Worm (Caenorhabditis elegans) whole organism, L1 larva: ENCODE data around the gene immp-1.

Experiments
- C04F5.9 ChIP-seq: sonication (generic microtip); optimal IDR thresholded peaks from 2 replicates; lab custom pipeline; 2016; ENCODE audit warnings: missing genetic modification characterization, missing compliant biosample characterization
- F16B12.6 ChIP-seq: fragments of 150-350 bp; optimal IDR thresholded peaks from 2 replicates; lab custom pipeline; 2014; ENCODE audit warnings: missing biosample characterization, missing genetic modification characterization
- ceh-63 ChIP-seq: fragments of 200-800 bp; sonication (Bioruptor generic); optimal IDR thresholded peaks from 2 replicates; lab custom pipeline; 2018; ENCODE audit warnings: mild to moderate bottlenecking, missing genetic modification characterization, missing compliant biosample characterization
- ceh-88 ChIP-seq: fragments of 200-800 bp; sonication (Bioruptor generic); IDR thresholded peaks from 2 replicates; pipeline ENCODE4 v1.3.6; 2022; ENCODE audit warnings: missing genetic modification characterization, missing compliant biosample characterization
- ceh-90 ChIP-seq: sonication (generic microtip); optimal IDR thresholded peaks from 2 replicates; lab custom pipeline; 2016; ENCODE audit warnings: missing genetic modification characterization, missing compliant biosample characterization
- ces-1 ChIP-seq: fragments of 150-350 bp; optimal IDR thresholded peaks from 2 replicates; lab custom pipeline; 2014; ENCODE audit warnings: missing biosample characterization, missing genetic modification reagents, missing genetic modification characterization
- dpl-1 ChIP-seq, 3 experiments: fragments of 150-350 bp in 2 of 3; sonication (generic microtip) in 1 of 3; optimal IDR thresholded peaks; 2 replicates each; lab custom pipeline; 2014 to 2017; ENCODE audit warnings: missing biosample characterization in 3 of 3, missing genetic modification characterization in 3 of 3, missing genetic modification reagents in 3 of 3
- dsc-1 ChIP-seq: sonication (generic microtip); optimal IDR thresholded peaks from 2 replicates; lab custom pipeline; 2016; ENCODE audit warnings: mild to moderate bottlenecking, missing genetic modification characterization, missing compliant biosample characterization
- efl-1 ChIP-seq, 4 experiments: fragments of 150-350 bp; optimal IDR thresholded peaks in 3 of 4; peaks in 1 of 4; 1 replicate in 1 of 4; 2 replicates in 3 of 4; lab custom pipeline; 2014; ENCODE audit warnings: missing biosample characterization in 2 of 4, missing genetic modification characterization in 2 of 4, missing genetic modification reagents in 2 of 4
- efl-3 ChIP-seq: fragments of 200-800 bp; sonication (Bioruptor generic); optimal IDR thresholded peaks from 2 replicates; lab custom pipeline; 2018; ENCODE audit warnings: mild to moderate bottlenecking, missing genetic modification characterization, missing compliant biosample characterization
- egl-27 ChIP-seq, 2 experiments: fragments of 150-350 bp in 1 of 2; sonication (generic microtip); optimal IDR thresholded peaks; 3 replicates each; lab custom pipeline; 2017 to 2018; ENCODE audit warnings: missing biosample characterization in 2 of 2, missing genetic modification characterization in 2 of 2, missing genetic modification reagents in 2 of 2
- elt-3 ChIP-seq, 6 experiments: fragments of 150-350 bp in 1 of 6; sonication (generic microtip); optimal IDR thresholded peaks; 2 replicates each; lab custom pipeline; 2017 to 2018; ENCODE audit warnings: missing biosample characterization in 6 of 6, missing genetic modification characterization in 6 of 6, inconsistent platforms in 1 of 6
- ets-5 ChIP-seq: fragments of 200-800 bp; sonication (Bioruptor generic); IDR thresholded peaks from 2 replicates; pipeline ENCODE4 v1.3.6; 2022; ENCODE audit warnings: missing genetic modification characterization, missing compliant biosample characterization
- fkh-10 ChIP-seq: sonication (generic microtip); optimal IDR thresholded peaks from 2 replicates; lab custom pipeline; 2017; ENCODE audit warnings: missing biosample characterization, missing genetic modification reagents, missing genetic modification characterization
- hlh-17 ChIP-seq: fragments of 200-800 bp; sonication (Bioruptor generic); optimal IDR thresholded peaks from 2 replicates; lab custom pipeline; 2018; ENCODE audit warnings: missing genetic modification characterization, mild to moderate bottlenecking, missing compliant biosample characterization, moderate library complexity, borderline replicate concordance
- hlh-4 ChIP-seq: sonication (generic microtip); optimal IDR thresholded peaks from 2 replicates; lab custom pipeline; 2016; ENCODE audit warnings: mild to moderate bottlenecking, missing genetic modification characterization, missing compliant biosample characterization
- irx-1 ChIP-seq: sonication (generic microtip); optimal IDR thresholded peaks from 2 replicates; lab custom pipeline; 2016; ENCODE audit warnings: missing genetic modification characterization, missing compliant biosample characterization
- jun-1 ChIP-seq: fragments of 150-350 bp; optimal IDR thresholded peaks from 2 replicates; lab custom pipeline; 2014; ENCODE audit warnings: missing biosample characterization, missing genetic modification reagents, missing genetic modification characterization
- lin-35 ChIP-seq, 2 experiments: fragments of 150-350 bp; optimal IDR thresholded peaks; 2 replicates each; lab custom pipeline; 2014; ENCODE audit warnings: missing biosample characterization in 2 of 2, missing genetic modification characterization in 2 of 2, missing genetic modification reagents in 2 of 2
- lsy-2 ChIP-seq, 2 experiments: fragments of 150-350 bp; optimal IDR thresholded peaks; 2 replicates each; lab custom pipeline; 2014; ENCODE audit warnings: missing biosample characterization in 2 of 2, missing genetic modification characterization in 2 of 2
- mab-9 ChIP-seq: fragments of 200-800 bp; sonication (Bioruptor generic); IDR thresholded peaks from 2 replicates; pipeline ENCODE4 v1.3.6; 2022; ENCODE audit warnings: missing genetic modification reagents, missing genetic modification characterization, missing compliant biosample characterization
- mdl-1 ChIP-seq, 2 experiments: fragments of 150-350 bp; optimal IDR thresholded peaks; 2 replicates each; lab custom pipeline; 2014 to 2017; ENCODE audit warnings: missing biosample characterization in 2 of 2, missing genetic modification characterization in 2 of 2, inconsistent platforms in 1 of 2
- mef-2 ChIP-seq: fragments of 150-350 bp; optimal IDR thresholded peaks from 2 replicates; lab custom pipeline; 2014; ENCODE audit warnings: missing biosample characterization, missing genetic modification characterization
- nhr-19 ChIP-seq: fragments of 200-800 bp; sonication (Bioruptor generic); conservative IDR thresholded peaks from 2 replicates; pipeline ENCODE4 v1.3.6; 2022; ENCODE audit warnings: missing genetic modification characterization, missing compliant biosample characterization
- nhr-20 ChIP-seq: sonication (generic microtip); optimal IDR thresholded peaks from 2 replicates; lab custom pipeline; 2016; ENCODE audit warnings: mild to moderate bottlenecking, missing genetic modification characterization, missing compliant biosample characterization
- nhr-28 ChIP-seq: fragments of 150-350 bp; optimal IDR thresholded peaks from 2 replicates; lab custom pipeline; 2014; ENCODE audit warnings: missing biosample characterization, missing genetic modification characterization
- nhr-71 ChIP-seq: sonication (generic microtip); optimal IDR thresholded peaks from 2 replicates; lab custom pipeline; 2016; ENCODE audit warnings: mild to moderate bottlenecking, missing genetic modification characterization, moderate library complexity, missing compliant biosample characterization
- nhr-76 ChIP-seq: sonication (generic microtip); optimal IDR thresholded peaks from 2 replicates; lab custom pipeline; 2017; ENCODE audit warnings: missing biosample characterization, missing genetic modification characterization
- nhr-85 ChIP-seq: sonication (generic microtip); peaks from one replicate; lab custom pipeline; 2016; ENCODE audit warnings: missing genetic modification characterization, inconsistent platforms, missing compliant biosample characterization
- nhr-90 ChIP-seq: sonication (generic microtip); optimal IDR thresholded peaks from 2 replicates; lab custom pipeline; 2016; ENCODE audit warnings: mild to moderate bottlenecking, missing genetic modification characterization, missing compliant biosample characterization; ENCODE audit not compliant: poor library complexity
- snpc-4 ChIP-seq: fragments of 150-350 bp; optimal IDR thresholded peaks from 2 replicates; lab custom pipeline; 2014; ENCODE audit warnings: missing biosample characterization, missing genetic modification characterization
- snu-23 ChIP-seq: sonication (generic microtip); optimal IDR thresholded peaks from 2 replicates; lab custom pipeline; 2016; ENCODE audit warnings: missing genetic modification characterization, missing compliant biosample characterization
- sox-4 ChIP-seq: sonication (generic microtip); optimal IDR thresholded peaks from 2 replicates; lab custom pipeline; 2016; ENCODE audit warnings: missing genetic modification characterization, missing compliant biosample characterization
- sup-37 ChIP-seq: fragments of 200-800 bp; sonication (Bioruptor generic); optimal IDR thresholded peaks from 2 replicates; lab custom pipeline; 2018; ENCODE audit warnings: mild to moderate bottlenecking, missing genetic modification characterization, missing compliant biosample characterization
- swsn-7 ChIP-seq: sonication (generic microtip); optimal IDR thresholded peaks from 2 replicates; lab custom pipeline; 2016; ENCODE audit warnings: missing genetic modification characterization, missing compliant biosample characterization
- tlp-1 ChIP-seq: fragments of 150-350 bp; optimal IDR thresholded peaks from 2 replicates; lab custom pipeline; 2014; ENCODE audit warnings: missing biosample characterization, missing genetic modification characterization
- unc-130 ChIP-seq: fragments of 150-350 bp; optimal IDR thresholded peaks from 2 replicates; lab custom pipeline; 2017; ENCODE audit warnings: missing biosample characterization, missing genetic modification characterization, inconsistent platforms
- xbp-1 ChIP-seq: sonication (generic microtip); optimal IDR thresholded peaks from 2 replicates; lab custom pipeline; 2016; ENCODE audit warnings: missing genetic modification characterization, missing compliant biosample characterization
- ztf-11 ChIP-seq, 2 experiments: sonication (generic microtip); optimal IDR thresholded peaks; 2 replicates each; lab custom pipeline; 2016 to 2017; ENCODE audit warnings: missing genetic modification characterization in 2 of 2, missing biosample characterization in 1 of 2, missing compliant biosample characterization in 1 of 2
- ztf-4 ChIP-seq: fragments of 150-350 bp; optimal IDR thresholded peaks from 2 replicates; lab custom pipeline; 2014; ENCODE audit warnings: missing biosample characterization, missing genetic modification characterization

immp-1 gene

ce11 chrIII:11795448-11795847 lies 20.7 kb downstream of the immp-1 start, which contains the start of gene twk-39:
TSS of gene twk-39 (plus strand) at chrIII:11795748.
- TF ChIP-seq hlh-17: no peak

- no peak for TF ChIP-seq lsy-2 (tag; optimal IDR thresholded peaks at IDR 0.05; lab: Kevin White, UChicago)
- peak; percentile 15 for TF ChIP-seq dsc-1 (tag; lab: Kevin White, UChicago)
- TF ChIP-seq snu-23 (GFP tag; lab: Kevin White, UChicago): no peak
- TF ChIP-seq ceh-88 (GFP tag; lab: Robert Waterston, UW): no peak
- TF ChIP-seq efl-3: no peak
- no peak for TF ChIP-seq sox-4 (tag; lab: Kevin White, UChicago)
- TF ChIP-seq F16B12.6 (tag; lab: Kevin White, UChicago): no peak
- TF ChIP-seq nhr-28: no peak
These were observed 31.9 kb downstream of the immp-1 start, which contains the start of gene C18D11.7 for ce11 chrIII:11806695-11807094. TSS of gene C18D11.7 (minus strand) at chrIII:11806795.

ce11 chrIII:11807418-11807817 lies 32.7 kb downstream of the immp-1 start, which contains the start of gene C18D11.10:
TSS of gene C18D11.10 (plus strand) at chrIII:11807718.
- no peak for TF ChIP-seq ztf-4 (tag; lab: Kevin White, UChicago)
- TF ChIP-seq mef-2 (tag; lab: Kevin White, UChicago): no peak
- no peak for TF ChIP-seq xbp-1
- TF ChIP-seq swsn-7 (tag; lab: Kevin White, UChicago): no peak
- no peak for TF ChIP-seq fkh-10 (GFP tag; lab: Kevin White, UChicago)
- TF ChIP-seq sup-37 (GFP tag; lab: Kevin White, UChicago): no peak
- TF ChIP-seq snpc-4 (tag; lab: Kevin White, UChicago): no peak
- TF ChIP-seq nhr-90 (tag; lab: Kevin White, UChicago): no peak
- no peak for TF ChIP-seq efl-1 (optimal IDR thresholded peaks at IDR 0.05; lab: Kevin White, UChicago)
- no peak for TF ChIP-seq efl-1 (GFP tag; optimal IDR thresholded peaks at IDR 0.05 in 1 of 2; lab: Kevin White, UChicago)
- TF ChIP-seq nhr-19 (GFP tag; lab: Robert Waterston, UW): no peak

ce11 chrIII:11808818-11809217 lies 34.1 kb downstream of the immp-1 start, which contains the start of gene C18D11.9:
TSS of gene C18D11.9 (plus strand) at chrIII:11809118.
- no peak for TF ChIP-seq irx-1 (tag; lab: Kevin White, UChicago)
- TF ChIP-seq efl-1 (optimal IDR thresholded peaks at IDR 0.05; lab: Kevin White, UChicago): no peak
- peak in 1 of 2 experiments; percentile 31 for TF ChIP-seq efl-1 (GFP tag; optimal IDR thresholded peaks at IDR 0.05 in 1 of 2; lab: Kevin White, UChicago)

ce11 chrIII:11810447-11810846 lies 35.7 kb downstream of the immp-1 start, which contains the start of gene C18D11.6:
TSS of gene C18D11.6 (plus strand) at chrIII:11810556.
- TF ChIP-seq nhr-85 (peak; percentile 81), nhr-20 (tag; lab: Kevin White, UChicago) (no peak), ets-5 (GFP tag; lab: Robert Waterston, UW) (no peak), efl-1 (optimal IDR thresholded peaks at IDR 0.05; lab: Kevin White, UChicago) (no peak), efl-1 (GFP tag; optimal IDR thresholded peaks at IDR 0.05 in 1 of 2; lab: Kevin White, UChicago) (peak in 1 of 2 experiments; percentile 64), sup-37 (GFP tag; lab: Kevin White, UChicago) (no peak)
- TF ChIP-seq, all 84 proteins: peak for 2

ce11 chrIII:11811839-11812238 lies 37.1 kb downstream of the immp-1 start:
- peak; percentile 39 for TF ChIP-seq nhr-71 (tag; lab: Kevin White, UChicago)
- no peak for TF ChIP-seq tlp-1 (tag; lab: Kevin White, UChicago)
- TF ChIP-seq lsy-2 (tag; optimal IDR thresholded peaks at IDR 0.05; lab: Kevin White, UChicago): peak in 1 of 2 experiments; percentile 64
- TF ChIP-seq nhr-19 (GFP tag; lab: Robert Waterston, UW): no peak
- TF ChIP-seq hlh-17: no peak
- TF ChIP-seq C04F5.9: no peak
- TF ChIP-seq ceh-63: no peak
- TF ChIP-seq snu-23 (GFP tag; lab: Kevin White, UChicago): peak; percentile 61
- peak; percentile 31 for TF ChIP-seq snpc-4 (tag; lab: Kevin White, UChicago)
- peak; percentile 26 to 43 (median 31) for TF ChIP-seq dpl-1 (GFP tag; optimal IDR thresholded peaks at IDR 0.05; lab: Kevin White, UChicago)
- no peak for TF ChIP-seq ceh-90 (tag; lab: Kevin White, UChicago)
- TF ChIP-seq elt-3 (tag; optimal IDR thresholded peaks at IDR 0.05; lab: Kevin White, UChicago): peak in 1 of 6 experiments; percentile 62
- TF ChIP-seq nhr-76: no peak
- no peak for TF ChIP-seq ztf-11 (tag; optimal IDR thresholded peaks at IDR 0.05; lab: Kevin White, UChicago)
- no peak for TF ChIP-seq egl-27 (tag; optimal IDR thresholded peaks at IDR 0.05; lab: Kevin White, UChicago)
- TF ChIP-seq mdl-1 (tag; optimal IDR thresholded peaks at IDR 0.05; lab: Kevin White, UChicago): peak in 1 of 2 experiments; percentile 24
- TF ChIP-seq unc-130: no peak
- no peak for TF ChIP-seq jun-1
- TF ChIP-seq lin-35 (GFP tag; optimal IDR thresholded peaks at IDR 0.05; lab: Kevin White, UChicago): peak; percentile 18 to 48
- no peak for TF ChIP-seq ztf-4 (tag; lab: Kevin White, UChicago)
- TF ChIP-seq mab-9: no peak
- TF ChIP-seq ceh-88 (GFP tag; lab: Robert Waterston, UW): no peak
- no peak for TF ChIP-seq ces-1 (GFP tag; lab: Kevin White, UChicago)
- no peak for TF ChIP-seq hlh-4 (tag; lab: Kevin White, UChicago)
- TF ChIP-seq fkh-10 (GFP tag; lab: Kevin White, UChicago): no peak
